Fruit fly (Drosophila melanogaster) whole organism, pupa: ENCODE measurements around the gene Ptp61F.

Source experiments
- CG14655 ChIP-seq: fragments of 200-800 bp; sonication (Bioruptor generic); optimal IDR thresholded peaks from 3 replicates; lab custom pipeline; 2017; ENCODE audit warnings: mild to moderate bottlenecking, missing biosample characterization, missing genetic modification reagents, missing genetic modification characterization
- CG17806 ChIP-seq: fragments of 200-800 bp; sonication (Bioruptor generic); optimal IDR thresholded peaks from 2 replicates; lab custom pipeline; 2018; ENCODE audit warnings: missing biosample characterization, mild to moderate bottlenecking, missing genetic modification characterization, moderate library complexity
- CG34367 ChIP-seq: fragments of 200-800 bp; sonication (Bioruptor generic); optimal IDR thresholded peaks from 2 replicates; lab custom pipeline; 2018; ENCODE audit warnings: missing biosample characterization, mild to moderate bottlenecking, missing genetic modification characterization
- CG8301 ChIP-seq: fragments of 200-800 bp; sonication (Bioruptor generic); optimal IDR thresholded peaks from 2 replicates; lab custom pipeline; 2018; ENCODE audit warnings: missing biosample characterization, mild to moderate bottlenecking, missing genetic modification characterization
- CG9948 ChIP-seq: fragments of 200-800 bp; sonication (Bioruptor generic); optimal IDR thresholded peaks from 2 replicates; lab custom pipeline; 2018; ENCODE audit warnings: missing biosample characterization, mild to moderate bottlenecking, missing genetic modification characterization, moderate library complexity
- D1 ChIP-seq: fragments of 200-800 bp; sonication (Bioruptor generic); optimal IDR thresholded peaks from 2 replicates; lab custom pipeline; 2018; ENCODE audit warnings: missing biosample characterization, mild to moderate bottlenecking, missing genetic modification characterization, moderate library complexity
- Pif1B ChIP-seq: fragments of 200-800 bp; sonication (Bioruptor generic); optimal IDR thresholded peaks from 3 replicates; lab custom pipeline; 2016; ENCODE audit warnings: missing biosample characterization, missing genetic modification characterization

dm6 chr3L:1298509-1298908 lies 176.5 kb downstream of the Ptp61F start, which contains the start of gene scf:
- no peak for TF ChIP-seq CG34367 (tag; lab: Kevin White, UChicago)
- TF ChIP-seq CG17806 = no peak
- no peak for TF ChIP-seq Pif1B (GFP tag; lab: Kevin White, UChicago)
- TF ChIP-seq CG9948 (tag; lab: Kevin White, UChicago) = no peak
- no peak for TF ChIP-seq CG8301 (tag; lab: Kevin White, UChicago)
- TF ChIP-seq CG14655 (GFP tag; lab: Kevin White, UChicago) = no peak
- no peak for TF ChIP-seq D1 (tag; lab: Kevin White, UChicago)
